Worm (Caenorhabditis elegans) whole organism, mixed stage, embryonic: ENCODE results near the gene ins-2.

Experiments used
- bed-3 ChIP-seq: fragments of 200-800 bp; sonication (Bioruptor generic); optimal IDR thresholded peaks from 3 replicates; lab custom pipeline; 2018; ENCODE audit warnings: mild to moderate bottlenecking, missing genetic modification characterization, moderate library complexity, missing compliant biosample characterization
- ceh-39 ChIP-seq: fragments of 150-350 bp; optimal IDR thresholded peaks from 2 replicates; lab custom pipeline; 2014; ENCODE audit warnings: missing biosample characterization, missing genetic modification characterization
- ceh-43 ChIP-seq: fragments of 200-800 bp; sonication (Bioruptor generic); optimal IDR thresholded peaks from 2 replicates; lab custom pipeline; 2018; ENCODE audit warnings: mild to moderate bottlenecking, missing genetic modification characterization, moderate library complexity, missing compliant biosample characterization
- ces-1 ChIP-seq: fragments of 150-350 bp; optimal IDR thresholded peaks from 2 replicates; lab custom pipeline; 2014; ENCODE audit warnings: missing biosample characterization, missing genetic modification reagents, missing genetic modification characterization
- cnd-1 ChIP-seq: fragments of 200-800 bp; sonication (Bioruptor generic); optimal IDR thresholded peaks from 2 replicates; lab custom pipeline; 2018; ENCODE audit warnings: mild to moderate bottlenecking, missing genetic modification characterization, missing compliant biosample characterization
- drap-1 ChIP-seq: fragments of 200-800 bp; sonication (Bioruptor generic); optimal IDR thresholded peaks from 3 replicates; lab custom pipeline; 2018; ENCODE audit warnings: mild to moderate bottlenecking, missing genetic modification characterization, missing compliant biosample characterization
- elt-3 ChIP-seq: fragments of 150-350 bp; optimal IDR thresholded peaks from 2 replicates; lab custom pipeline; 2014; ENCODE audit warnings: missing biosample characterization, missing genetic modification characterization
- flh-1 ChIP-seq: fragments of 200-800 bp; sonication (Bioruptor generic); optimal IDR thresholded peaks from 2 replicates; lab custom pipeline; 2018; ENCODE audit warnings: mild to moderate bottlenecking, missing genetic modification characterization, moderate library complexity, missing compliant biosample characterization
- ham-2 ChIP-seq: fragments of 200-800 bp; sonication (Bioruptor generic); optimal IDR thresholded peaks from 2 replicates; lab custom pipeline; 2018; ENCODE audit warnings: mild to moderate bottlenecking, missing genetic modification characterization, missing compliant biosample characterization
- hlh-1 ChIP-seq: fragments of 150-350 bp; optimal IDR thresholded peaks from 2 replicates; lab custom pipeline; 2014; ENCODE audit warnings: missing biosample characterization, missing genetic modification reagents, missing genetic modification characterization
- lin-32 ChIP-seq: fragments of 200-800 bp; sonication (Bioruptor generic); optimal IDR thresholded peaks from 2 replicates; lab custom pipeline; 2018; ENCODE audit warnings: mild to moderate bottlenecking, missing genetic modification characterization, missing compliant biosample characterization
- lsy-2 ChIP-seq: fragments of 150-350 bp; optimal IDR thresholded peaks from 2 replicates; lab custom pipeline; 2014; ENCODE audit warnings: missing biosample characterization, missing genetic modification characterization
- mab-5 ChIP-seq: fragments of 150-350 bp; optimal IDR thresholded peaks from 2 replicates; lab custom pipeline; 2014; ENCODE audit warnings: missing biosample characterization, missing genetic modification characterization
- mep-1 ChIP-seq: fragments of 150-350 bp; optimal IDR thresholded peaks from 2 replicates; lab custom pipeline; 2017; ENCODE audit warnings: missing biosample characterization, missing genetic modification reagents, missing genetic modification characterization, inconsistent platforms
- mls-2 ChIP-seq: sonication (generic microtip); optimal IDR thresholded peaks from 2 replicates; lab custom pipeline; 2016; ENCODE audit warnings: mild to moderate bottlenecking, missing genetic modification characterization, moderate library complexity, missing compliant biosample characterization
- nhr-12 ChIP-seq: fragments of 150-350 bp; optimal IDR thresholded peaks from 2 replicates; lab custom pipeline; 2014; ENCODE audit warnings: missing biosample characterization, missing genetic modification characterization
- nhr-2 ChIP-seq: fragments of 150-350 bp; optimal IDR thresholded peaks from 2 replicates; lab custom pipeline; 2014; ENCODE audit warnings: missing biosample characterization, missing genetic modification characterization
- nhr-237 ChIP-seq: fragments of 150-350 bp; optimal IDR thresholded peaks from 2 replicates; lab custom pipeline; 2014; ENCODE audit warnings: missing biosample characterization, missing genetic modification characterization
- nhr-28 ChIP-seq: fragments of 150-350 bp; optimal IDR thresholded peaks from 2 replicates; lab custom pipeline; 2014; ENCODE audit warnings: missing biosample characterization, missing genetic modification characterization
- nhr-76 ChIP-seq: sonication (generic microtip); optimal IDR thresholded peaks from 2 replicates; lab custom pipeline; 2017; ENCODE audit warnings: missing biosample characterization, missing genetic modification characterization
- pha-4 ChIP-seq: fragments of 150-350 bp; optimal IDR thresholded peaks from 2 replicates; lab custom pipeline; 2018; ENCODE audit warnings: missing biosample characterization, missing genetic modification reagents, missing genetic modification characterization
- sem-2 ChIP-seq: fragments of 200-800 bp; sonication (Bioruptor generic); optimal IDR thresholded peaks from 2 replicates; lab custom pipeline; 2018; ENCODE audit warnings: mild to moderate bottlenecking, missing genetic modification characterization, missing compliant biosample characterization
- snpc-4 ChIP-seq: fragments of 150-350 bp; optimal IDR thresholded peaks from 2 replicates; lab custom pipeline; 2014; ENCODE audit warnings: missing biosample characterization, missing genetic modification characterization
- tbx-8 ChIP-seq: fragments of 200-800 bp; sonication (Bioruptor generic); optimal IDR thresholded peaks from 2 replicates; lab custom pipeline; 2018; ENCODE audit warnings: mild to moderate bottlenecking, missing genetic modification characterization, moderate library complexity, missing compliant biosample characterization
- unc-120 ChIP-seq: sonication (generic microtip); optimal IDR thresholded peaks from 2 replicates; lab custom pipeline; 2017; ENCODE audit warnings: missing genetic modification characterization, missing compliant biosample characterization; ENCODE audit not compliant: poor library complexity, severe bottlenecking
- unc-39 ChIP-seq: fragments of 150-350 bp; optimal IDR thresholded peaks from 2 replicates; lab custom pipeline; 2014; ENCODE audit warnings: missing biosample characterization, missing genetic modification characterization
- unc-62 ChIP-seq: fragments of 150-350 bp; optimal IDR thresholded peaks from 2 replicates; lab custom pipeline; 2014; ENCODE audit warnings: missing biosample characterization, missing genetic modification reagents, missing genetic modification characterization
- zip-8 ChIP-seq: fragments of 150-350 bp; optimal IDR thresholded peaks from 2 replicates; lab custom pipeline; 2014; ENCODE audit warnings: missing biosample characterization, missing genetic modification characterization
- ztf-11 ChIP-seq: fragments of 150-350 bp; optimal IDR thresholded peaks from 2 replicates; lab custom pipeline; 2014; ENCODE audit warnings: missing biosample characterization, missing genetic modification characterization

ins-2 gene

DNA sequence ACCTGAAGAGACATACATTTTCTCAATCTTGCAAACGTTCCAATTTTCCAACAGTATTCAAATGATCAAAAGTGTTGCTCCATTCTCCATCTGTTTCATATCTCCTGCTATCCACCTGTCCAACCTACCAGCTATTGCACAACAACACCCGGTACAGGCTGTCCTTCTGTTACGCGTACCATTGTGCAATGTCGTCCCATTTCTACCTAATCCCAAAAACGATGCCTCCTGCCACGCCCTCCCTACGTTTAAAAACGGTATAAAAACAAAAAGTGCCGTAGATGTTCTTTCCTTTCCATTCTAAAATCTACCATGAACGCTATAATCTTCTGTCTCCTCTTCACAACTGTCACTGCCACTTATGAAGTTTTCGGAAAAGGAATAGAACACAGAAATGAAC lies at the start of gene ins-2:
ins-2 (plus strand) TSS at position 301 of the 400 bp plus-strand sequence.
- no peak for TF ChIP-seq unc-62 (GFP tag; lab: Kevin White, UChicago)
- TF ChIP-seq lin-32 (GFP tag; lab: Kevin White, UChicago) = peak; percentile 46
- peak; percentile 51 for TF ChIP-seq zip-8 (tag; lab: Kevin White, UChicago)

DNA sequence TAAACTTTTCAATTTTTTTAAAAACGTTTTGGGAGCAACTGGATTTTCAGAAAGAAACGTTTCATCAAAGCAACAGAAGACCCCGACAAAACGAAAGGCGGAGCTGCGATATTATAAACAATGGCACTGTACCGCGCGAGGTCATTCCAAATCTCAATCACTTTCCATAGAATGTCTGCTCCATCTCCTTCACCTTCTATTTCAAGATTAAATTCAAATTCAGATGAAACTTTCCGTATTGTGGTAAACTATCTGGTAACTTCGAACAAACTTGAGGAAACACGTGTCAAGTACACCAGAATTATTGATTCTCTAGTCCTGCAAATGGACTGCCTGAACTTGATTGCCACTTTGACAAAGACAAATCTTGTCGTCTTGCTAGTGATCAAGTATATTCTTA lies 47.5 kb upstream of the ins-2 start, which contains the start of gene F28B12.6:
F28B12.6 (plus strand) TSS at position 49 of the 400 bp plus-strand sequence.
- TF ChIP-seq nhr-2 (tag; lab: Kevin White, UChicago) = no peak
- TF ChIP-seq nhr-76 = no peak
- TF ChIP-seq ces-1 (GFP tag; lab: Kevin White, UChicago) = no peak
- no peak for TF ChIP-seq hlh-1 (tag; lab: Kevin White, UChicago)
- TF ChIP-seq unc-62 (GFP tag; lab: Kevin White, UChicago) = no peak
- no peak for TF ChIP-seq bed-3 (GFP tag; lab: Kevin White, UChicago)
- TF ChIP-seq lsy-2 (tag; lab: Kevin White, UChicago) = no peak
- no peak for TF ChIP-seq ham-2 (GFP tag; lab: Kevin White, UChicago)
- no peak for TF ChIP-seq sem-2 (GFP tag; lab: Kevin White, UChicago)
- TF ChIP-seq ceh-39 (tag; lab: Kevin White, UChicago) = no peak
- no peak for TF ChIP-seq unc-120 (tag; lab: Kevin White, UChicago)
- TF ChIP-seq nhr-28 (tag; lab: Kevin White, UChicago) = no peak
- no peak for TF ChIP-seq mab-5 (tag; lab: Kevin White, UChicago)
- no peak for TF ChIP-seq zip-8 (tag; lab: Kevin White, UChicago)
- TF ChIP-seq nhr-237 (tag; lab: Kevin White, UChicago) = no peak
- TF ChIP-seq unc-39 (tag; lab: Kevin White, UChicago) = no peak

DNA sequence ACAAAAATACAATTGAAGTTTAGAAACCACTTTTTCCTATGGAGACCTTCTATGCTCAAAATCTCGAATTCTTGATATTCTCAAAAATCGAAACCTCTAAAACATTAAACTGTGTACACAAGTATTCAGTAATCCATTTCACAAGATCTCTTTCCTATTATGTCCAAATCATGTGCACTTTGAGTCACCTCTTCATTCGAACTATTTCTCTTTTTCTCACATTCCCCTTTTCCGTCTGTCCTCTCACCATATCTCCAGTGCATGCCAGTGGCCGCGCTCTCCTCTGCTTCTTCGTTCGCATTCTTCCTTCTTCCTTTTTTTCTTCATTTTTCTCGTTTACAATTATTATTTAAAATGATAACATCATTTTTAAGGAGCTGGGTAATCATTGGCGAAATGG lies 45.7 kb upstream of the ins-2 start, which contains the start of gene F28B12.1:
F28B12.1 (plus strand) TSS at position 335 of the 400 bp plus-strand sequence.
- TF ChIP-seq tbx-8 (GFP tag; lab: Kevin White, UChicago) = no peak
- TF ChIP-seq bed-3 (GFP tag; lab: Kevin White, UChicago) = no peak
- no peak for TF ChIP-seq unc-39 (tag; lab: Kevin White, UChicago)
- TF ChIP-seq ham-2 (GFP tag; lab: Kevin White, UChicago) = no peak
- no peak for TF ChIP-seq lsy-2 (tag; lab: Kevin White, UChicago)
- no peak for TF ChIP-seq ceh-43 (GFP tag; lab: Kevin White, UChicago)
- TF ChIP-seq elt-3 (tag; lab: Kevin White, UChicago) = no peak
- no peak for TF ChIP-seq mep-1
- no peak for TF ChIP-seq lin-32 (GFP tag; lab: Kevin White, UChicago)
- TF ChIP-seq pha-4 (tag; lab: Kevin White, UChicago) = no peak
- no peak for TF ChIP-seq zip-8 (tag; lab: Kevin White, UChicago)
- no peak for TF ChIP-seq cnd-1 (tag; lab: Kevin White, UChicago)
- no peak for TF ChIP-seq nhr-12 (tag; lab: Kevin White, UChicago)
- TF ChIP-seq ztf-11 = no peak
- TF ChIP-seq unc-62 (GFP tag; lab: Kevin White, UChicago) = no peak
- TF ChIP-seq mab-5 (tag; lab: Kevin White, UChicago) = no peak
- TF ChIP-seq unc-120 (tag; lab: Kevin White, UChicago) = no peak
- TF ChIP-seq drap-1 (GFP tag; lab: Kevin White, UChicago) = no peak
- no peak for TF ChIP-seq mls-2
- TF ChIP-seq snpc-4 (tag; lab: Kevin White, UChicago) = no peak

DNA sequence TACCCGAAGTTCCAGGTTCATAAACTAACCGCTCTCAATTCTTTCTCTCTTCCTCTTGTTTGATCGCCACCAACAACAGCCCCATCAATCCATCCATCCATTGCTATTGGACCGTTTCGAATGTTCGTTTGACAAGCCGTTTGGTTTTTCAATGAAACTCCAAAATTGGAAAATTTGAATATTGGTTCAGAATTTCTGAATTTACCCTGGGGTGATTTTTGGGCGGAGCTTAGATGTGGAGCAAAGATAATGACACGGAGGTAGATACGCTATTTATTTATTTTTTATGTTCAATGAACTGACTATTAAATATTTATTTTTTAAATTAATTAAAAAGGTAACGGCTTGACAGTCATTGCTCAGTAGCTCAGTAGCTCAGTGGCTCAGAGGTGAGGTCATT lies 44.1 kb upstream of the ins-2 start, which contains the start of gene B0034.2:
B0034.2 (minus strand) TSS at position 101 of the 400 bp plus-strand sequence.
- no peak for TF ChIP-seq lin-32 (GFP tag; lab: Kevin White, UChicago)
- no peak for TF ChIP-seq nhr-12 (tag; lab: Kevin White, UChicago)

DNA sequence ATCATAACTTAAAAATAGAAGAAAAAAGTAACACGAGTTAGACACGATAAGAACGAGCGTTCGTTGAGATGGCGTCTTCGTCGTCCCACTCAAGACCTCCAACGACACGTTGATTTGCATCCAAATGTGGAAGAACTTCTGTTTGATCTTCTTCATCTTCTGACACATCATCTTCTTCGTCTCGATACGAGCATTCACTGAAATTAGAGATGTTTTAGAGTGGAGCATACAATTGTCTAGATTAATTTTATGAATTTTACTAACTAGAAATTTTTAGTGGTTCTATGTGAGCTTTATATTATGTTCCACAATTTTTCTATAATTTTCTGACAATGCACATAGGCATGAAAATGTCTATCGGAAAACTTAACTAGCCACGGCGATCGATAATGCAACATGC lies 42.5 kb upstream of the ins-2 start:
- no peak for TF ChIP-seq mls-2
- no peak for TF ChIP-seq unc-39 (tag; lab: Kevin White, UChicago)
- no peak for TF ChIP-seq unc-62 (GFP tag; lab: Kevin White, UChicago)
- TF ChIP-seq zip-8 (tag; lab: Kevin White, UChicago) = no peak
- no peak for TF ChIP-seq snpc-4 (tag; lab: Kevin White, UChicago)
- TF ChIP-seq flh-1 (GFP tag; lab: Kevin White, UChicago) = no peak
- no peak for TF ChIP-seq nhr-28 (tag; lab: Kevin White, UChicago)
- TF ChIP-seq nhr-12 (tag; lab: Kevin White, UChicago) = no peak
- TF ChIP-seq pha-4 (tag; lab: Kevin White, UChicago) = no peak
- TF ChIP-seq lsy-2 (tag; lab: Kevin White, UChicago) = no peak
